Fruit fly (Drosophila melanogaster): ENCODE measurements around the gene CG11164.

CG11164 gene

dm6 chrX:13634254-13634999, 33.4 kb upstream of the CG11164 start (continued):
- TF ChIP-seq dsx (GFP tag; optimal IDR thresholded peaks at IDR 0.05; ENCODE audit: poor library complexity, severe bottlenecking) (peak; percentile 17), Ets21C (GFP tag; optimal IDR thresholded peaks at IDR 0.05) (peak; percentile 24), eg (GFP tag; IDR thresholded peaks at IDR 0.05) (no peak), vri (GFP tag; optimal IDR thresholded peaks at IDR 0.05) (peak; percentile 63), CG10631 (GFP tag; optimal IDR thresholded peaks at IDR 0.05) (no peak), Met (GFP tag; optimal IDR thresholded peaks at IDR 0.05) (peak; percentile 70), cyc (GFP tag; optimal IDR thresholded peaks at IDR 0.05) (peak; percentile 46), CG6163 (GFP tag; IDR thresholded peaks at IDR 0.05) (no peak), CG9139 (GFP tag; optimal IDR thresholded peaks at IDR 0.05) (no peak), CG3032 (tag; optimal IDR thresholded peaks at IDR 0.05) (no peak), CG6854 (GFP tag; optimal IDR thresholded peaks at IDR 0.05) (peak; percentile 17), CG31627 (GFP tag; optimal IDR thresholded peaks at IDR 0.05) (peak; percentile 51), CG11902 (GFP tag; optimal IDR thresholded peaks at IDR 0.05) (no peak), svp (GFP tag) (peak; percentile 94), CG8119 (GFP tag; IDR thresholded peaks at IDR 0.05) (peak; percentile 35; the same call in 1 of the 3 replicates), CG7368 (GFP tag; optimal IDR thresholded peaks at IDR 0.05) (no peak), net (GFP tag; optimal IDR thresholded peaks at IDR 0.05) (no peak), CG32006 (GFP tag; optimal IDR thresholded peaks at IDR 0.05) (peak; percentile 50), Hr4 (GFP tag; optimal IDR thresholded peaks at IDR 0.05) (peak; percentile 52), spab (GFP tag; optimal IDR thresholded peaks at IDR 0.05) (no peak), topi (GFP tag; optimal IDR thresholded peaks at IDR 0.05) (peak; percentile 55), Lpt (GFP tag; optimal IDR thresholded peaks at IDR 0.05) (no peak), fd59A (GFP tag; optimal IDR thresholded peaks at IDR 0.05) (no peak), Smox (GFP tag; optimal IDR thresholded peaks at IDR 0.05) (peak; percentile 24), OdsH (GFP tag; optimal IDR thresholded peaks at IDR 0.05) (peak; percentile 37), CG8319 (GFP tag; optimal IDR thresholded peaks at IDR 0.05) (no peak), CG10669 (GFP tag; optimal IDR thresholded peaks at IDR 0.05) (no peak), Hr39 (GFP tag; optimal IDR thresholded peaks at IDR 0.05) (peak; percentile 52), Sox14 (GFP tag; optimal IDR thresholded peaks at IDR 0.05) (peak; percentile 38), CG11762 (GFP tag; optimal IDR thresholded peaks at IDR 0.05; ENCODE audit: insufficient read depth) (no peak), esn (GFP tag; optimal IDR thresholded peaks at IDR 0.05) (peak; percentile 54), Hr38 (GFP tag; optimal IDR thresholded peaks at IDR 0.05) (no peak), achi (GFP tag; optimal IDR thresholded peaks at IDR 0.05) (peak; percentile 35), Gug (GFP tag; IDR thresholded peaks at IDR 0.05) (no peak)

- TF ChIP-seq svp (GFP tag) (peak; percentile 58), Sox14 (GFP tag; optimal IDR thresholded peaks at IDR 0.05) (no peak)
These were observed 32.8 kb upstream of the CG11164 start for dm6 chrX:13635000-13635368.

dm6 chrX:13636810-13637209, 31.0 kb upstream of the CG11164 start:
- TF ChIP-seq CG10669 (GFP tag; optimal IDR thresholded peaks at IDR 0.05) (no peak), topi (GFP tag; optimal IDR thresholded peaks at IDR 0.05) (no peak), CG1621 (tag; optimal IDR thresholded peaks at IDR 0.05) (no peak), CG6854 (GFP tag; optimal IDR thresholded peaks at IDR 0.05) (no peak), CG34406 (GFP tag; optimal IDR thresholded peaks at IDR 0.05) (no peak), Eip75B (GFP tag; optimal IDR thresholded peaks at IDR 0.05) (no peak), CG16779 (tag; optimal IDR thresholded peaks at IDR 0.05) (no peak), CG9139 (GFP tag; optimal IDR thresholded peaks at IDR 0.05) (no peak), CG10631 (GFP tag; optimal IDR thresholded peaks at IDR 0.05) (no peak), CG11762 (GFP tag; optimal IDR thresholded peaks at IDR 0.05; ENCODE audit: insufficient read depth) (no peak), CG31627 (GFP tag; optimal IDR thresholded peaks at IDR 0.05) (no peak), spab (GFP tag; optimal IDR thresholded peaks at IDR 0.05) (no peak), Blimp-1 (GFP tag; optimal IDR thresholded peaks at IDR 0.05) (no peak), CG6792 (GFP tag; optimal IDR thresholded peaks at IDR 0.05) (no peak), fd59A (GFP tag; optimal IDR thresholded peaks at IDR 0.05) (no peak), CG6276 (GFP tag; optimal IDR thresholded peaks at IDR 0.05) (no peak), CG32006 (GFP tag; optimal IDR thresholded peaks at IDR 0.05) (no peak), esn (GFP tag; optimal IDR thresholded peaks at IDR 0.05) (no peak), svp (GFP tag) (no peak)
